Worm (Caenorhabditis elegans) whole organism, midembryonic: ENCODE measurements around the gene plrg-1.

Source experiments
- T22C8.4 ChIP-seq: fragments of 200-800 bp; sonication (Bioruptor generic); IDR thresholded peaks from 2 replicates; pipeline ENCODE4 v1.3.6; 2022; ENCODE audit warnings: missing genetic modification characterization, missing compliant biosample characterization
- cog-1 ChIP-seq: sonication (generic microtip); optimal IDR thresholded peaks from 2 replicates; lab custom pipeline; 2016; ENCODE audit warnings: missing genetic modification characterization, missing compliant biosample characterization
- flt-1 ChIP-seq: fragments of 200-800 bp; sonication (Bioruptor generic); IDR thresholded peaks from 2 replicates; pipeline ENCODE4 v1.3.6; 2022; ENCODE audit warnings: missing genetic modification characterization, missing compliant biosample characterization
- klf-2 ChIP-seq: fragments of 200-800 bp; sonication (Bioruptor generic); conservative IDR thresholded peaks from 2 replicates; pipeline ENCODE4 v1.3.6; 2022; ENCODE audit warnings: missing genetic modification reagents, missing genetic modification characterization, missing compliant biosample characterization
- med-1 ChIP-seq: sonication (generic microtip); optimal IDR thresholded peaks from 2 replicates; lab custom pipeline; 2017; ENCODE audit warnings: missing genetic modification characterization, mild to moderate bottlenecking, missing compliant biosample characterization, antibody characterized with exemption, missing genetic modification reagents; ENCODE audit not compliant: insufficient read depth
- ref-1 ChIP-seq: fragments of 200-800 bp; sonication (Bioruptor generic); conservative IDR thresholded peaks from 2 replicates; pipeline ENCODE4 v1.3.6; 2022; ENCODE audit warnings: missing genetic modification reagents, missing genetic modification characterization, missing compliant biosample characterization
- tab-1 ChIP-seq: fragments of 200-800 bp; sonication (Bioruptor generic); IDR thresholded peaks from 2 replicates; pipeline ENCODE4 v1.3.6; 2022; ENCODE audit warnings: missing genetic modification characterization, missing compliant biosample characterization
- ztf-23 ChIP-seq: fragments of 200-800 bp; sonication (Bioruptor generic); IDR thresholded peaks from 2 replicates; pipeline ENCODE4 v1.3.6; 2022; ENCODE audit warnings: missing genetic modification reagents, missing genetic modification characterization, missing compliant biosample characterization
- ztf-29 ChIP-seq: fragments of 200-800 bp; sonication (Bioruptor generic); IDR thresholded peaks from 2 replicates; pipeline ENCODE4 v1.3.6; 2022; ENCODE audit warnings: missing genetic modification reagents, missing genetic modification characterization, missing compliant biosample characterization

Gene plrg-1

ce11 chrV:10818498-10818897 is 10.8 kb upstream of the plrg-1 start:
- TF ChIP-seq med-1 (no peak), ztf-29 (GFP tag; lab: Robert Waterston, UW) (no peak), ztf-23 (GFP tag; lab: Robert Waterston, UW) (no peak), klf-2 (GFP tag; lab: Robert Waterston, UW) (no peak), cog-1 (tag; lab: Kevin White, UChicago) (no peak), tab-1 (no peak), ref-1 (GFP tag; lab: Robert Waterston, UW) (no peak), T22C8.4 (GFP tag; lab: Robert Waterston, UW) (no peak), flt-1 (GFP tag; lab: Robert Waterston, UW) (no peak)

- TF ChIP-seq ztf-23 (GFP tag; lab: Robert Waterston, UW) (no peak), med-1 (no peak), klf-2 (GFP tag; lab: Robert Waterston, UW) (no peak), flt-1 (GFP tag; lab: Robert Waterston, UW) (no peak), ref-1 (GFP tag; lab: Robert Waterston, UW) (no peak), T22C8.4 (GFP tag; lab: Robert Waterston, UW) (no peak)
Observed at ce11 chrV:10816831-10817230, 9.1 kb upstream of the plrg-1 start.

- TF ChIP-seq ztf-29 (GFP tag; lab: Robert Waterston, UW) (no peak), ref-1 (GFP tag; lab: Robert Waterston, UW) (no peak), T22C8.4 (GFP tag; lab: Robert Waterston, UW) (no peak), med-1 (no peak), cog-1 (tag; lab: Kevin White, UChicago) (no peak), ztf-23 (GFP tag; lab: Robert Waterston, UW) (no peak), tab-1 (no peak), flt-1 (GFP tag; lab: Robert Waterston, UW) (no peak), klf-2 (GFP tag; lab: Robert Waterston, UW) (no peak)
Observed at ce11 chrV:10814333-10814732, 6.6 kb upstream of the plrg-1 start.

ce11 chrV:10813425-10814156 is 5.9 kb upstream of the plrg-1 start, which contains the start of the genes C29A12.1 and lig-1:
TSS of gene C29A12.1 (minus strand) at chrV:10813487.
TSS of gene lig-1 (plus strand) at chrV:10814106.
- TF ChIP-seq ztf-29 (GFP tag; lab: Robert Waterston, UW) (no peak), T22C8.4 (GFP tag; lab: Robert Waterston, UW) (no peak), cog-1 (tag; lab: Kevin White, UChicago) (no peak), ref-1 (GFP tag; lab: Robert Waterston, UW) (no peak), med-1 (no peak), ztf-23 (GFP tag; lab: Robert Waterston, UW) (no peak), klf-2 (GFP tag; lab: Robert Waterston, UW) (no peak), flt-1 (GFP tag; lab: Robert Waterston, UW) (no peak), tab-1 (no peak)

- TF ChIP-seq cog-1 (tag; lab: Kevin White, UChicago), result no peak
- TF ChIP-seq flt-1 (GFP tag; lab: Robert Waterston, UW), result no peak
- TF ChIP-seq ztf-29 (GFP tag; lab: Robert Waterston, UW), result no peak
- TF ChIP-seq med-1, result no peak
- TF ChIP-seq klf-2 (GFP tag; lab: Robert Waterston, UW), result no peak
- TF ChIP-seq ztf-23 (GFP tag; lab: Robert Waterston, UW), result no peak
- TF ChIP-seq ref-1 (GFP tag; lab: Robert Waterston, UW), result no peak
- TF ChIP-seq T22C8.4 (GFP tag; lab: Robert Waterston, UW), result no peak
- TF ChIP-seq tab-1, result no peak
Observed at ce11 chrV:10811763-10812162, 4.1 kb upstream of the plrg-1 start, which contains the start of gene C29A12.22. TSS of gene C29A12.22 (plus strand) at chrV:10812063.

ce11 chrV:10805934-10806333 is 1.8 kb downstream of the plrg-1 start, which contains the start of gene prp-38:
TSS of gene prp-38 (minus strand) at chrV:10806034.
- TF ChIP-seq T22C8.4 (GFP tag; lab: Robert Waterston, UW) (no peak), flt-1 (GFP tag; lab: Robert Waterston, UW) (no peak), ztf-23 (GFP tag; lab: Robert Waterston, UW) (no peak), ref-1 (GFP tag; lab: Robert Waterston, UW) (no peak), ztf-29 (GFP tag; lab: Robert Waterston, UW) (no peak), cog-1 (tag; lab: Kevin White, UChicago) (no peak), tab-1 (no peak), klf-2 (GFP tag; lab: Robert Waterston, UW) (no peak), med-1 (no peak)

- no peak for TF ChIP-seq ref-1 (GFP tag; lab: Robert Waterston, UW)
- TF ChIP-seq klf-2 (GFP tag; lab: Robert Waterston, UW), result no peak
- TF ChIP-seq med-1, result no peak
- no peak for TF ChIP-seq tab-1
- TF ChIP-seq ztf-29 (GFP tag; lab: Robert Waterston, UW), result no peak
- no peak for TF ChIP-seq ztf-23 (GFP tag; lab: Robert Waterston, UW)
- no peak for TF ChIP-seq flt-1 (GFP tag; lab: Robert Waterston, UW)
- no peak for TF ChIP-seq T22C8.4 (GFP tag; lab: Robert Waterston, UW)
- no peak for TF ChIP-seq cog-1 (tag; lab: Kevin White, UChicago)
Observed at ce11 chrV:10804374-10804773, 3.3 kb downstream of the plrg-1 start, which contains the start of gene secs-1. TSS of gene secs-1 (minus strand) at chrV:10804474.

- TF ChIP-seq ztf-29 (GFP tag; lab: Robert Waterston, UW), result no peak
- no peak for TF ChIP-seq med-1
Observed at ce11 chrV:10802060-10802459, 5.7 kb downstream of the plrg-1 start.

- TF ChIP-seq ztf-23 (GFP tag; lab: Robert Waterston, UW) (no peak), tab-1 (no peak), ref-1 (GFP tag; lab: Robert Waterston, UW) (no peak), med-1 (no peak), T22C8.4 (GFP tag; lab: Robert Waterston, UW) (no peak), klf-2 (GFP tag; lab: Robert Waterston, UW) (no peak), ztf-29 (GFP tag; lab: Robert Waterston, UW) (no peak), cog-1 (tag; lab: Kevin White, UChicago) (no peak)
Observed at ce11 chrV:10801154-10801553, 6.6 kb downstream of the plrg-1 start, which contains the start of gene D1054.18. TSS of gene D1054.18 (minus strand) at chrV:10801198.
